Worm (Caenorhabditis elegans): Measurements from ENCODE around the gene mlt-3.

mlt-3 gene

ce11 chrIV:12229679-12230078 is 2.8 kb upstream of the mlt-3 start, which contains the start of gene sre-18:
Gene sre-18 (minus strand): TSS chrIV:12229779.
- TF ChIP-seq M03D4.4 (tag; optimal IDR thresholded peaks at IDR 0.05) = no peak

DNA sequence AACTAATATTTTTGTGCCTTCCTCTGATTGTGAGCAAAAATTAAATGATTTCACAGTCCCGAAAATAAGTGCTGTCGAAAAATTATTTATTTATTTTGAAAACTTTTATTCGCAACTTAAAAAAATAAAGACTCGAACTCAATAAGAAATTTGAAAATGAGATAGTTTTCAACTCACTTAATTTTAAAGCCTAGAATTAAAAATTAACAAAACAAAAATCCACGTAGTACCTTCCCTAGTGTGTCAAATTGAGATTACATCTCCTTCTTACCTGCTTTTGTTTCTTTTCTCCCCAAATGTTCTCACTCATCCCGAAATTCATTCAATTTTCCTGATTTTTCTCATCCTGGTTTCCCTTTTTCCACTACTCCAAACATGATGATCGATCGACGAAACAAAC is 7.6 kb downstream of the mlt-3 start, which contains the start of gene F35G2.5:
Gene F35G2.5 (plus strand): TSS at position 301 of the 400 bp plus-strand sequence.
- no peak for TF ChIP-seq M03D4.4 (tag; optimal IDR thresholded peaks at IDR 0.05)
- no peak for TF ChIP-seq nhr-76 (tag; optimal IDR thresholded peaks at IDR 0.05)
- TF ChIP-seq lin-13 (tag; optimal IDR thresholded peaks at IDR 0.05) = no peak
- TF ChIP-seq blmp-1 (tag; optimal IDR thresholded peaks at IDR 0.05) = no peak
- TF ChIP-seq cnd-1 (tag; optimal IDR thresholded peaks at IDR 0.05) = no peak
- TF ChIP-seq drap-1 (GFP tag; optimal IDR thresholded peaks at IDR 0.05) = no peak
- no peak for TF ChIP-seq zip-8 (tag; optimal IDR thresholded peaks at IDR 0.05)
- TF ChIP-seq unc-39 (tag; optimal IDR thresholded peaks at IDR 0.05) = no peak
- no peak for TF ChIP-seq ceh-39 (tag; optimal IDR thresholded peaks at IDR 0.05)
- no peak for TF ChIP-seq ceh-43 (GFP tag; optimal IDR thresholded peaks at IDR 0.05)

- TF ChIP-seq snpc-4 (tag; optimal IDR thresholded peaks at IDR 0.05) (no peak), hlh-1 (tag; optimal IDR thresholded peaks at IDR 0.05) (peak; percentile 24)
Observed at ce11 chrIV:12218253-12218652, 8.7 kb downstream of the mlt-3 start.

ce11 chrIV:12217142-12217541 is 9.8 kb downstream of the mlt-3 start:
- no peak for TF ChIP-seq snpc-4 (tag; optimal IDR thresholded peaks at IDR 0.05)
- TF ChIP-seq tbx-8 (GFP tag; optimal IDR thresholded peaks at IDR 0.05) = no peak
- TF ChIP-seq ceh-43 (GFP tag; optimal IDR thresholded peaks at IDR 0.05) = peak; percentile 40
- no peak for TF ChIP-seq elt-1 (tag; optimal IDR thresholded peaks at IDR 0.05; ENCODE audit: borderline replicate concordance, insufficient read depth)
- peak; percentile 21 for TF ChIP-seq unc-62 (GFP tag; optimal IDR thresholded peaks at IDR 0.05)
- no peak for TF ChIP-seq lin-32 (GFP tag; optimal IDR thresholded peaks at IDR 0.05)
- no peak for TF ChIP-seq blmp-1 (tag; optimal IDR thresholded peaks at IDR 0.05)

DNA sequence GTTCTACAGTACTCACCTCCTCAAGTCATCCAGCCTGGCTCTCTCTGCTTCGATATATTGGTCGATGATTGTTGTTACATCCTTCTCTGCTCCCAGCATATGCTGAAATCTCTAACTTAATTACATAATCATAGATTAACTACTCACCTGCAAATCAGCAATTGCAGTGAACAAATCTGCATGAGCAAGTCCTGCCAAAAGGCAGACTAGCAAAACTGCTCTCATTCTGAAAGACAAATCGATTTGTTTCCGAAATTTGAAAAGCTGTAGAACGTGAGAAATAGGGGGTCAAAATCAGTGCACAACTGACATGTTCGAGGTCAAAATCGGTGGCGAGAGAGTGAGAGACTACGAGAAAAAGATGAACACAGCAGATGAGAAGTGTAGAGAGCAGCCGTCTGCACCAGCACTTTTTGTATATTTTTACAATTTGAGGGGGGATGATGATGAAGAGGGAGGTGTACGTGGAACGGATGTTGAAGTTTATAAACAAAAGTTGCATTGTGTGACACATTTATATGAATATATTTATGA is 11.1 kb downstream of the mlt-3 start, which contains the start of gene phy-2:
Gene phy-2 (minus strand): TSS at position 226 of the 534 bp plus-strand sequence.
- TF ChIP-seq hlh-1 (tag; optimal IDR thresholded peaks at IDR 0.05) (peak; percentile 87), ham-2 (GFP tag; optimal IDR thresholded peaks at IDR 0.05) (no peak), ceh-43 (GFP tag; optimal IDR thresholded peaks at IDR 0.05) (no peak), mls-2 (tag; optimal IDR thresholded peaks at IDR 0.05) (no peak)

- TF ChIP-seq pha-4 (tag; optimal IDR thresholded peaks at IDR 0.05) = no peak
Observed at ce11 chrIV:12212814-12213213, 14.1 kb downstream of the mlt-3 start.

- no peak for TF ChIP-seq pha-4 (tag; optimal IDR thresholded peaks at IDR 0.05)
- TF ChIP-seq hlh-1 (tag; optimal IDR thresholded peaks at IDR 0.05) = no peak
- no peak for TF ChIP-seq sptf-1 (tag; optimal IDR thresholded peaks at IDR 0.05)
- TF ChIP-seq ceh-39 (tag; optimal IDR thresholded peaks at IDR 0.05) = no peak
- no peak for TF ChIP-seq cnd-1 (tag; optimal IDR thresholded peaks at IDR 0.05)
- no peak for TF ChIP-seq lsy-2 (tag; optimal IDR thresholded peaks at IDR 0.05)
- TF ChIP-seq tbx-8 (GFP tag; optimal IDR thresholded peaks at IDR 0.05) = no peak
Observed at ce11 chrIV:12211292-12211691, 15.6 kb downstream of the mlt-3 start.

ce11 chrIV:12208984-12209676 is 17.8 kb downstream of the mlt-3 start, which contains the start of the genes marb-1 and F35G2.3:
Gene marb-1 (minus strand): TSS chrIV:12209010.
Gene F35G2.3 (plus strand): TSS chrIV:12209626.
- TF ChIP-seq ztf-11 (tag; optimal IDR thresholded peaks at IDR 0.05) (no peak), pha-4 (tag; optimal IDR thresholded peaks at IDR 0.05) (no peak), flh-1 (GFP tag; optimal IDR thresholded peaks at IDR 0.05) (no peak), zip-8 (tag; optimal IDR thresholded peaks at IDR 0.05) (no peak), ceh-39 (tag; optimal IDR thresholded peaks at IDR 0.05) (no peak), mep-1 (tag; optimal IDR thresholded peaks at IDR 0.05) (peak; percentile 14), lin-32 (GFP tag; optimal IDR thresholded peaks at IDR 0.05) (no peak), snpc-4 (tag; optimal IDR thresholded peaks at IDR 0.05) (no peak), bed-3 (GFP tag; optimal IDR thresholded peaks at IDR 0.05) (no peak), unc-120 (tag; optimal IDR thresholded peaks at IDR 0.05; ENCODE audit: poor library complexity, severe bottlenecking) (no peak), lsy-2 (tag; optimal IDR thresholded peaks at IDR 0.05) (peak; percentile 50), unc-39 (tag; optimal IDR thresholded peaks at IDR 0.05) (no peak), nhr-76 (tag; optimal IDR thresholded peaks at IDR 0.05) (no peak)

All from whole organism, mixed stage, embryonic.